Fruit fly (Drosophila melanogaster): ENCODE measurements around the gene CG17721.

DNA sequence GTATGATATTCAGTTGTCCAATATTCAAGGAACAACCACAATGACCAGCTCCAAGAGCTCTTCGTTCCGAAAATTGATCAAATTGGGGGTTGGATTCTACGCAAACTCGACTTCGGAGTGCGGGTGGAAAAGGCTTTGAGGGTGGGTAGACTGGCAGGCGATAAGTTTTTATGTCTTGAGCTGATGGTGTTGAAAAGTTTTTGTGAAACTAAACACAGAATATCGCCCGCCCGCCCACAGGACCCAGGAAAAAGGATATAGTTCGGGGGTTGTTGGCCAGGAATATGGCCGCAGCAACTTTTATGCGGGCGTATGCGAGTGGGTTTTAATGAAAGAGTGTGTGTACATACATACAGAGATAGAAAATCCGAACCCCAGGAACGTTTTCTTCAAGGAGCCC is 28.6 kb downstream of the CG17721 start:
- TF ChIP-seq CG12605 (GFP tag; IDR thresholded peaks at IDR 0.05) (no peak), CG13204 (GFP tag; optimal IDR thresholded peaks at IDR 0.05) (no peak), rn (GFP tag; IDR thresholded peaks at IDR 0.05) (no peak), CG10348 (GFP tag; IDR thresholded peaks at IDR 0.05) (no peak), Snoo (tag; optimal IDR thresholded peaks at IDR 0.05) (no peak)
